Worm (Caenorhabditis elegans): ENCODE results near the gene F42G8.8.

- TF ChIP-seq him-1 (tag; optimal IDR thresholded peaks at IDR 0.05) (no peak), W03F9.2 (tag; optimal IDR thresholded peaks at IDR 0.05) (no peak)
These were observed 50.8 kb downstream of the F42G8.8 start, which contains the start of gene C07G1.15 for ce11 chrIV:8169674-8170073.
